Comparison of ENCODE assay signal across 5 worm cellular contexts in genomic region chrII:14049097-14049496, ce11.
TF ChIP-seq lines count a peak whose summit lies in the region.

No protein-coding gene starts in this region.

TF ChIP-seq in whole organism, L1 larva, 84 proteins besides CTCF, POLR2A, EP300 and RAD21 (continued from another document and continues in another):
- TF ChIP-seq ceh-82 (tag; optimal IDR thresholded peaks at IDR 0.05; lab: Kevin White, UChicago), result peak in 1 of 3 experiments; percentile 1
- peak; percentile 80 for TF ChIP-seq blmp-1 (tag; optimal IDR thresholded peaks at IDR 0.05; lab: Kevin White, UChicago)
- TF ChIP-seq ceh-90 (tag; optimal IDR thresholded peaks at IDR 0.05; lab: Kevin White, UChicago), result no peak
- peak; percentile 27 for TF ChIP-seq tbx-2 (tag; optimal IDR thresholded peaks at IDR 0.05; lab: Kevin White, UChicago)
- TF ChIP-seq nhr-47 (tag; optimal IDR thresholded peaks at IDR 0.05; lab: Kevin White, UChicago), result peak; percentile 1
- TF ChIP-seq unc-130 (tag; optimal IDR thresholded peaks at IDR 0.05; lab: Kevin White, UChicago), result peak; percentile 51
- no peak for TF ChIP-seq C34B4.2 (tag; optimal IDR thresholded peaks at IDR 0.05; lab: Kevin White, UChicago)
- TF ChIP-seq C16A3.4 (tag; optimal IDR thresholded peaks at IDR 0.05; lab: Kevin White, UChicago), result peak; percentile 13
- TF ChIP-seq nhr-90 (tag; optimal IDR thresholded peaks at IDR 0.05; lab: Kevin White, UChicago; ENCODE audit: poor library complexity), result peak; percentile 27
- no peak for TF ChIP-seq skn-1 (tag; optimal IDR thresholded peaks at IDR 0.05; lab: Kevin White, UChicago)
- TF ChIP-seq snu-23 (GFP tag; optimal IDR thresholded peaks at IDR 0.05; lab: Kevin White, UChicago), result peak; percentile 69
- no peak for TF ChIP-seq fkh-4 (tag; optimal IDR thresholded peaks at IDR 0.05; lab: Kevin White, UChicago; ENCODE audit: borderline replicate concordance)
- TF ChIP-seq mep-1 (tag; optimal IDR thresholded peaks at IDR 0.05; lab: Kevin White, UChicago), result peak; percentile 60
- TF ChIP-seq mdl-1 (tag; optimal IDR thresholded peaks at IDR 0.05; lab: Kevin White, UChicago), result peak in 1 of 2 experiments; percentile 76
- no peak for TF ChIP-seq unc-62 (GFP tag; optimal IDR thresholded peaks at IDR 0.05; lab: Kevin White, UChicago)
- TF ChIP-seq nhr-85 (tag; lab: Kevin White, UChicago), result peak; percentile 90
- peak; percentile 76 for TF ChIP-seq rnt-1 (tag; optimal IDR thresholded peaks at IDR 0.05; lab: Kevin White, UChicago)
- no peak for TF ChIP-seq isw-1 (GFP tag; IDR thresholded peaks at IDR 0.05; lab: Robert Waterston, UW)
- TF ChIP-seq fos-1 (tag; optimal IDR thresholded peaks at IDR 0.05; lab: Kevin White, UChicago), result no peak
- TF ChIP-seq nhr-20 (tag; optimal IDR thresholded peaks at IDR 0.05; lab: Kevin White, UChicago), result peak; percentile 83
- peak; percentile 3 to 49 for TF ChIP-seq lin-35 (GFP tag; optimal IDR thresholded peaks at IDR 0.05; lab: Kevin White, UChicago)
- no peak for TF ChIP-seq lir-3 (tag; optimal IDR thresholded peaks at IDR 0.05; lab: Kevin White, UChicago; ENCODE audit: poor library complexity)
- TF ChIP-seq lin-14 (GFP tag; optimal IDR thresholded peaks at IDR 0.05; lab: Kevin White, UChicago), result peak; percentile 81
- peak in 2 of 3 experiments; percentile 4 to 20 for TF ChIP-seq dpl-1 (GFP tag; optimal IDR thresholded peaks at IDR 0.05; lab: Kevin White, UChicago)
- no peak for TF ChIP-seq ceh-88 (GFP tag; IDR thresholded peaks at IDR 0.05; lab: Robert Waterston, UW)
- peak; percentile 55 for TF ChIP-seq nhr-19 (GFP tag; conservative IDR thresholded peaks at IDR 0.05; lab: Robert Waterston, UW)

TF ChIP-seq in whole organism, L2 larva, 48 proteins besides CTCF, POLR2A, EP300 and RAD21 (continued from another document and continues in another):
- TF ChIP-seq Y55F3AM.14 (GFP tag; optimal IDR thresholded peaks at IDR 0.05; lab: Kevin White, UChicago) (peak; percentile 30), egl-27 (tag; optimal IDR thresholded peaks at IDR 0.05; lab: Kevin White, UChicago) (peak; percentile 54), lin-13 (GFP tag; optimal IDR thresholded peaks at IDR 0.05; lab: Kevin White, UChicago) (peak; percentile 4), elt-3 (tag; optimal IDR thresholded peaks at IDR 0.05; lab: Kevin White, UChicago) (no peak), unc-39 (tag; optimal IDR thresholded peaks at IDR 0.05; lab: Kevin White, UChicago) (no peak), sma-3 (GFP tag; optimal IDR thresholded peaks at IDR 0.05; lab: Kevin White, UChicago) (peak; percentile 67), ztf-1 (GFP tag; conservative IDR thresholded peaks at IDR 0.05; lab: Robert Waterston, UW) (no peak), nhr-25 (tag; optimal IDR thresholded peaks at IDR 0.05; lab: Kevin White, UChicago) (peak; percentile 67), ztf-4 (tag; optimal IDR thresholded peaks at IDR 0.05; lab: Kevin White, UChicago) (no peak), nhr-237 (tag; optimal IDR thresholded peaks at IDR 0.05; lab: Kevin White, UChicago) (no peak), nhr-12 (tag; optimal IDR thresholded peaks at IDR 0.05; lab: Kevin White, UChicago) (no peak), peb-1 (tag; optimal IDR thresholded peaks at IDR 0.05; lab: Kevin White, UChicago) (no peak), mbf-1 (tag; optimal IDR thresholded peaks at IDR 0.05; lab: Kevin White, UChicago) (no peak), nhr-10 (tag; optimal IDR thresholded peaks at IDR 0.05; lab: Kevin White, UChicago) (no peak), lin-11 (tag; optimal IDR thresholded peaks at IDR 0.05; lab: Kevin White, UChicago) (no peak), unc-62 (GFP tag; optimal IDR thresholded peaks at IDR 0.05; lab: Kevin White, UChicago) (no peak), aly-2 (tag; optimal IDR thresholded peaks at IDR 0.05; lab: Kevin White, UChicago) (no peak), ZK546.5 (tag; optimal IDR thresholded peaks at IDR 0.05; lab: Kevin White, UChicago) (no peak), fos-1 (tag; optimal IDR thresholded peaks at IDR 0.05; lab: Kevin White, UChicago) (peak; percentile 83), ceh-82 (tag; optimal IDR thresholded peaks at IDR 0.05; lab: Kevin White, UChicago) (no peak), sem-4 (tag; optimal IDR thresholded peaks at IDR 0.05; lab: Kevin White, UChicago) (peak; percentile 32), nhr-129 (tag; optimal IDR thresholded peaks at IDR 0.05; lab: Kevin White, UChicago) (peak; percentile 65), nhr-77 (tag; optimal IDR thresholded peaks at IDR 0.05; lab: Kevin White, UChicago) (no peak), alr-1 (tag; optimal IDR thresholded peaks at IDR 0.05; lab: Kevin White, UChicago) (no peak), nhr-23 (tag; optimal IDR thresholded peaks at IDR 0.05; lab: Kevin White, UChicago) (no peak), sma-9 (GFP tag; optimal IDR thresholded peaks at IDR 0.05; lab: Kevin White, UChicago) (peak; percentile 93), sma-9 (tag; optimal IDR thresholded peaks at IDR 0.05; lab: Kevin White, UChicago) (no peak), R02D3.7 (tag; optimal IDR thresholded peaks at IDR 0.05; lab: Kevin White, UChicago) (no peak), mab-5 (tag; optimal IDR thresholded peaks at IDR 0.05; lab: Kevin White, UChicago) (no peak)

TF ChIP-seq in whole organism, L3 larva, 47 proteins besides CTCF, POLR2A, EP300 and RAD21 (continued from another document and continues in another):
- TF ChIP-seq ZK546.5 (tag; optimal IDR thresholded peaks at IDR 0.05; lab: Kevin White, UChicago) (no peak), tbx-2 (tag; optimal IDR thresholded peaks at IDR 0.05; lab: Kevin White, UChicago) (no peak), aly-2 (tag; optimal IDR thresholded peaks at IDR 0.05; lab: Kevin White, UChicago) (no peak), pha-4 (tag; optimal IDR thresholded peaks at IDR 0.05; lab: Kevin White, UChicago) (peak; percentile 52), ztf-4 (tag; optimal IDR thresholded peaks at IDR 0.05; lab: Kevin White, UChicago) (no peak), elt-1 (tag; optimal IDR thresholded peaks at IDR 0.05; lab: Kevin White, UChicago) (no peak), nhr-12 (tag; optimal IDR thresholded peaks at IDR 0.05; lab: Kevin White, UChicago) (no peak), eor-1 (tag; optimal IDR thresholded peaks at IDR 0.05; lab: Kevin White, UChicago) (no peak), elt-2 (tag; optimal IDR thresholded peaks at IDR 0.05; lab: Kevin White, UChicago) (peak; percentile 89), jun-1 (tag; optimal IDR thresholded peaks at IDR 0.05; lab: Kevin White, UChicago) (peak; percentile 63), nhr-28 (tag; optimal IDR thresholded peaks at IDR 0.05; lab: Kevin White, UChicago) (no peak), egl-27 (tag; optimal IDR thresholded peaks at IDR 0.05; lab: Kevin White, UChicago) (no peak), nfya-1 (tag; optimal IDR thresholded peaks at IDR 0.05; lab: Kevin White, UChicago; ENCODE audit: insufficient read depth) (peak; percentile 76), nhr-43 (tag; optimal IDR thresholded peaks at IDR 0.05; lab: Kevin White, UChicago; ENCODE audit: poor library complexity, severe bottlenecking) (peak; percentile 76), nhr-77 (tag; optimal IDR thresholded peaks at IDR 0.05; lab: Kevin White, UChicago) (no peak), ceh-9 (tag; optimal IDR thresholded peaks at IDR 0.05; lab: Kevin White, UChicago) (no peak), zag-1 (tag; optimal IDR thresholded peaks at IDR 0.05; lab: Kevin White, UChicago) (no peak), hmg-11 (tag; optimal IDR thresholded peaks at IDR 0.05; lab: Kevin White, UChicago) (peak; percentile 12), mml-1 (tag; optimal IDR thresholded peaks at IDR 0.05; lab: Kevin White, UChicago) (no peak), ceh-16 (tag; optimal IDR thresholded peaks at IDR 0.05; lab: Kevin White, UChicago) (no peak), pqm-1 (tag; optimal IDR thresholded peaks at IDR 0.05; lab: Kevin White, UChicago) (peak; percentile 83), lsy-12 (tag; optimal IDR thresholded peaks at IDR 0.05; lab: Kevin White, UChicago) (no peak), nhr-25 (tag; optimal IDR thresholded peaks at IDR 0.05; lab: Kevin White, UChicago) (peak; percentile 63), ceh-28 (tag; optimal IDR thresholded peaks at IDR 0.05; lab: Kevin White, UChicago) (peak; percentile 2), nhr-67 (tag; optimal IDR thresholded peaks at IDR 0.05; lab: Kevin White, UChicago) (no peak), lin-39 (tag; optimal IDR thresholded peaks at IDR 0.05; lab: Kevin White, UChicago) (peak; percentile 29), R02D3.7 (tag; optimal IDR thresholded peaks at IDR 0.05; lab: Kevin White, UChicago) (no peak), mdl-1 (tag; optimal IDR thresholded peaks at IDR 0.05; lab: Kevin White, UChicago) (peak; percentile 31), fos-1 (tag; optimal IDR thresholded peaks at IDR 0.05; lab: Kevin White, UChicago) (no peak)

TF ChIP-seq in whole organism, L4 larva, 104 proteins besides CTCF, POLR2A, EP300 and RAD21 (continued from another document and continues in another):
- peak; percentile 56 to 91 for TF ChIP-seq mdl-1 (tag; optimal IDR thresholded peaks at IDR 0.05; lab: Kevin White, UChicago)
- TF ChIP-seq dmd-8 (GFP tag; IDR thresholded peaks at IDR 0.05; lab: Robert Waterston, UW), result no peak
- TF ChIP-seq gei-8 (GFP tag; optimal IDR thresholded peaks at IDR 0.05; lab: Kevin White, UChicago), result no peak
- TF ChIP-seq rbr-2 (tag; optimal IDR thresholded peaks at IDR 0.05; lab: Kevin White, UChicago), result no peak
- no peak for TF ChIP-seq cey-2 (tag; optimal IDR thresholded peaks at IDR 0.05; lab: Kevin White, UChicago; ENCODE audit: borderline replicate concordance, insufficient read depth)
- peak in 1 of 2 experiments; percentile 60 for TF ChIP-seq lsy-2 (tag; optimal IDR thresholded peaks at IDR 0.05; lab: Kevin White, UChicago)
- TF ChIP-seq ZK337.2 (GFP tag; IDR thresholded peaks at IDR 0.05; lab: Robert Waterston, UW), result no peak
- peak; percentile 66 for TF ChIP-seq dve-1 (tag; optimal IDR thresholded peaks at IDR 0.05; lab: Kevin White, UChicago; ENCODE audit: insufficient read depth)
- no peak for TF ChIP-seq egl-27 (tag; optimal IDR thresholded peaks at IDR 0.05; lab: Kevin White, UChicago)
- TF ChIP-seq snpc-4 (tag; optimal IDR thresholded peaks at IDR 0.05; lab: Kevin White, UChicago), result no peak
- TF ChIP-seq T20F7.1 (GFP tag; optimal IDR thresholded peaks at IDR 0.05; lab: Kevin White, UChicago), result no peak
- no peak for TF ChIP-seq aly-2 (tag; optimal IDR thresholded peaks at IDR 0.05; lab: Kevin White, UChicago)
- TF ChIP-seq tra-1 (GFP tag; IDR thresholded peaks at IDR 0.05; lab: Robert Waterston, UW), result 0 out of 2 replicates have a peak, but pooled peaks have one; percentile 39
- TF ChIP-seq zag-1 (tag; optimal IDR thresholded peaks at IDR 0.05; lab: Kevin White, UChicago), result no peak
- TF ChIP-seq php-3 (GFP tag; IDR thresholded peaks at IDR 0.05; lab: Robert Waterston, UW), result no peak
- no peak for TF ChIP-seq daf-12 (tag; optimal IDR thresholded peaks at IDR 0.05; lab: Kevin White, UChicago)
- TF ChIP-seq mes-2 (tag; optimal IDR thresholded peaks at IDR 0.05; lab: Kevin White, UChicago; ENCODE audit: poor library complexity, severe bottlenecking), result peak; percentile 66
- TF ChIP-seq arid-1 (GFP tag; conservative IDR thresholded peaks at IDR 0.05; lab: Robert Waterston, UW), result no peak
- TF ChIP-seq nhr-102 (tag; optimal IDR thresholded peaks at IDR 0.05; lab: Kevin White, UChicago), result no peak
- no peak for TF ChIP-seq mdt-29 (GFP tag; IDR thresholded peaks at IDR 0.05; lab: Robert Waterston, UW)
- no peak for TF ChIP-seq Y105C5A.15 (GFP tag; IDR thresholded peaks at IDR 0.05; lab: Robert Waterston, UW)
- TF ChIP-seq daf-16 (GFP tag; optimal IDR thresholded peaks at IDR 0.05; lab: Kevin White, UChicago), result no peak
- TF ChIP-seq daf-16 (tag; optimal IDR thresholded peaks at IDR 0.05; lab: Kevin White, UChicago), result peak; percentile 48
- no peak for TF ChIP-seq ceh-44 (GFP tag; IDR thresholded peaks at IDR 0.05; lab: Robert Waterston, UW)
- no peak for TF ChIP-seq daf-19 (GFP tag; conservative IDR thresholded peaks at IDR 0.05; lab: Robert Waterston, UW)
- TF ChIP-seq ZK546.5 (tag; optimal IDR thresholded peaks at IDR 0.05; lab: Kevin White, UChicago), result no peak
- no peak for TF ChIP-seq saeg-2 (GFP tag; IDR thresholded peaks at IDR 0.05; lab: Robert Waterston, UW)
- no peak for TF ChIP-seq zfp-3 (GFP tag; conservative IDR thresholded peaks at IDR 0.05; lab: Robert Waterston, UW)
- no peak for TF ChIP-seq D1046.2 (GFP tag; IDR thresholded peaks at IDR 0.05; lab: Robert Waterston, UW)
- no peak for TF ChIP-seq Y75B8A.6 (GFP tag; IDR thresholded peaks at IDR 0.05; lab: Robert Waterston, UW)
- peak; percentile 94 for TF ChIP-seq aha-1 (tag; lab: Kevin White, UChicago)

TF ChIP-seq in whole organism, late embryonic, 69 proteins besides CTCF, POLR2A, EP300 and RAD21 (continued from another document):
- TF ChIP-seq ceh-18 (tag; optimal IDR thresholded peaks at IDR 0.05; lab: Kevin White, UChicago), result peak; percentile 29
- no peak for TF ChIP-seq hlh-15 (tag; optimal IDR thresholded peaks at IDR 0.05; lab: Kevin White, UChicago)
- no peak for TF ChIP-seq gmeb-2 (tag; optimal IDR thresholded peaks at IDR 0.05; lab: Kevin White, UChicago)
- no peak for TF ChIP-seq pha-4 (tag; optimal IDR thresholded peaks at IDR 0.05; lab: Kevin White, UChicago)
- no peak for TF ChIP-seq ets-4 (tag; optimal IDR thresholded peaks at IDR 0.05; lab: Kevin White, UChicago)
- no peak for TF ChIP-seq tbx-7 (tag; optimal IDR thresholded peaks at IDR 0.05; lab: Kevin White, UChicago)
- no peak for TF ChIP-seq hlh-13 (GFP tag; optimal IDR thresholded peaks at IDR 0.05; lab: Kevin White, UChicago)
- no peak for TF ChIP-seq ceh-22 (tag; optimal IDR thresholded peaks at IDR 0.05; lab: Kevin White, UChicago)
